Fruit fly (Drosophila melanogaster) ovary, adult (tissue): ENCODE data around the gene Hpd.

Experiments
- CG17801 ChIP-seq: fragments of 200-800 bp; optimal IDR thresholded peaks from 2 replicates; lab custom pipeline; 2019; ENCODE audit warnings: missing biosample characterization, mild to moderate bottlenecking, missing genetic modification characterization, moderate library complexity; ENCODE audit not compliant: partially characterized antibody

Gene Hpd

DNA sequence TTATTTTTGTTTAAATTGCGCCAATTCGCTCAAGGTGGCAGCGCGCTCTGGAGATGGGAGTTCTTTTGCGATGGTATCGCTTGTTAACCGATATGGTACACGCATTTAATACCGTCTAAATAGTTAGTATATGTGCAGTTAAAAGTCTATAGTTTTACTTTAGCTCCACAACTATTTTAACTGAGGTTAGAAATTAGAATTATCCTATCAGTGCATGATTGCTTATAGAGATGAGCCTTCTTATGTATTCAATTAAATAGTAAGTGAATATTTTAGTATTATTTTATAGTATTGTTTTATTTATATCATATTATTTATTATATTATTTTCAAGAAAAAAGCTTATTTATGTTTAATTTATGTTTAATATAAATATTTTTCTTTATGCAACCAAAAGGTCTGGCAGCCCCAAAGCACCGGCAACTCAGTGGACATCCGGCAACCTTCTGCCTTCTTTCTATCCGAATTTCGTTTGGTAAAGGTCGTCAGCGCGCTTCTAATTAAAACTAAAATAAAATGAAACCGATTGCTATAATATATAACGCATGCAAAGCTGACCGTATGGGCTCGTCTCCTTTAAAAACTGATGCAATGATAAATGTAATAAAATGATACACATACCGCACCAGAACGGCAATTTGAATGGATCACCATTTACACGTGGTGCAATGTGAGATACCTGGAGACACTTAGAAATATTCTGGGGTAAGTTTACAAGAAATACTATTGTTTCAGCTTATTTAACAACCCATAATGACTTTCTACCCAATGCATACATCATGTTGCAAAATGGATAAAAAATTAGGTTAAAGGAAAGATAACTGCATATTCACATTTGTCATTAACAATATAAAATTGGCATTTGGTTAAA is 13.4 kb upstream of the Hpd start, which contains the start of gene CG5199:
Gene CG5199, minus strand, starts transcription at position 52 of the 870 bp plus-strand sequence.
- peak; percentile 67 for TF ChIP-seq CG17801 (GFP tag; lab: Kevin White, UChicago)

DNA sequence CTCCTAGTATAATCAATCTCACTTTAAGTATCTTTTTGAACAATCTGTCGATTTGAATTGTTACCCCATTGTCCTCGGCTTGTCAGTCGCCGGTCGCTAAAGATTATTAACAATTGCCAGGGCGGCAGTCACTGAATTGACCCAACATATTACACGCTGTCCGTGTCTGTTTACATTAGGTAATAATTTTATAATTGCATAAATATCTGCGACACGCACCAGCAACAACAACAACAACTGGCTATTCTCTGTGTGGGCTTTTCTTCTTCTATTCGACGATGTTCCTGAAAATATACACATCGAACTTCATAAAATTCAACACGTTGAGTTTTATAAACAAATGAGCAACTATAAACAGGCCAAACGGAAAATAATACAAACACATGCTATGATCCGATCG is 9.1 kb upstream of the Hpd start:
- no peak for TF ChIP-seq CG17801 (GFP tag; lab: Kevin White, UChicago)

DNA sequence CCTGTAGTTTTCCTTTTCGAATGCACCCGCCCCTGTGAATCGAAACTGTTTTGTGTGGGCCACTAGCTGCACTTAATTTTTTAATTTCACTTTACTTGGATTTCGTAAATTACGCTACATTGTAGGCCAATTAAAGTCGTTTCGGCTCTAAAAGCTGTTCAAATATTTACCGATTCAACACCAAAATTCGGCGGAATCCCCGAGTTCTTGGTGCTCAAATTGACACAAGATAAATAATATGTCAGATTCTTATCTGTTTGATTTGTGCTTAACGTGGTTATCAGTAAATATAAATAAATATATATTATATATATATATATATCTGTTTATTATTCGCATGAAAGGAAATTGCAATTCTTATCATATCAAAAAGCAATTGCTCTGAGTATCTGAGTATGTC is 8.3 kb upstream of the Hpd start:
- TF ChIP-seq CG17801 (GFP tag; lab: Kevin White, UChicago) = no peak

DNA sequence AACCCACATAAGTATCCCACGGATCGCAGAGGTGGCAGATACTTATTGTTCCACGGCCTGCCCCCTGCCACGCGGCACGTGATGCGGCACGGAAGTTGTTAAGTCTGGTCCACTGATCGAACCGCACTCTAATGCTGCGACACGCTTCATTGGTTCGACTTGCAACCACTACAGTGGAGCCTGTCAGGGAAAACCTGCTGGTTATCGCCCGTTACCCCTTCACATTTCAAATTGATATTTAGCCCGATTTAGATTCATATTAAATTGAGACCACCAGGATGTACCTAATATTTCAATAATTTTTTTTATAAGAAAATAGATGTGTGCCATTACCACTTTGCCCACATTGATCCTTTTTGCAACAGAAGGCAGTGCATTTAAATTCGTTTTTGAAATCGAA is 7.7 kb upstream of the Hpd start:
- no peak for TF ChIP-seq CG17801 (GFP tag; lab: Kevin White, UChicago)

DNA sequence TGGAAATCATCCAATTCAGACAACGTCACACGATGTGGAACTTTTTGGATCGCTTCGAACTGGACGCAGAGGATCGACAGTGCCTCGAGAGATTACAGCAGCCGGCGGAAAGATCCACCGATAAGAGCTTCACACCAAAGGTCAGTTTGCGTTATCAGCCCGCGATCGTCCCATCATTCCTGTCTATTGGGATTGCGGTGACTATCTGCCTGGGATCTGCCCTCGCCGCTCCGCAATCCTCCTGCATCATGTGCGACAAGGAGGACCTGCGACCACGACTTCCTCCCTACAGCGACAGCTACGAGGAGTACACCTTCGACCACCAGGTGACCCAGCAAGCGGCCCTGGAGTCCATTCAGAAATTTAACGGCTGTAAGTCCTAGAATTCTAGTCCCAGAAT is 6.4 kb upstream of the Hpd start:
- no peak for TF ChIP-seq CG17801 (GFP tag; lab: Kevin White, UChicago)

DNA sequence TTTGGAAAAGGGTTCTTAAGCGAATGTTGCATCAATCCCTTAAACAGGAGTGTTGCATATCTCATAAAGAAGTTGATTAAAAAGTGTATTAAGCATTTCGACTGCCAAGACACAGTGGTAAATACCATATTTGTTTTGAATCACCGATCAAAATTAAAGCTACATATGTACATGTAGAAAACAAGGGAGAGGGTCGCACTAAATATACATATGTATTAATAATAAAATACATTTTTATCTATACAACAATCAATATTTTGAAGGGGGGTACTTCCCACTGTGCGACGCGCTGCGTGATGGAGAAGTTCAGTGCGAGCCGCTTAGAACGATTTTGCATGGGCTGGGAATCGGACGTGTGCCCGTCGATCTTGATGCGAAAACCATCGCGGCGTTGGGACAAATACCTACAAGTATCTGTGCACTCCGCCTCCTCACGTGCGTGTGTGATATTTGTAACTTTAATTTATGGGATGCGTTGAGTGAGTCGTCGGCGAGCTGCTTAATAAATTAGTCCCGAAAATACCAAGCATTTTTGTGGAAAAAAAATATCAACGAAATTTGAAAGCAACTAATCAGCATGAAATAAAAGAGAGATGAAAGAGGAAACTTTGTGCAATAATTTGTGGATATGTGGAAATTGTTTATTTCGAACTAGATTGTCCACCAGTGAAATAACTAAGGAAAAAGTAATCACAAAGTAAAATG is 5.3 kb upstream of the Hpd start:
- TF ChIP-seq CG17801 (GFP tag; lab: Kevin White, UChicago) = peak; percentile 69

DNA sequence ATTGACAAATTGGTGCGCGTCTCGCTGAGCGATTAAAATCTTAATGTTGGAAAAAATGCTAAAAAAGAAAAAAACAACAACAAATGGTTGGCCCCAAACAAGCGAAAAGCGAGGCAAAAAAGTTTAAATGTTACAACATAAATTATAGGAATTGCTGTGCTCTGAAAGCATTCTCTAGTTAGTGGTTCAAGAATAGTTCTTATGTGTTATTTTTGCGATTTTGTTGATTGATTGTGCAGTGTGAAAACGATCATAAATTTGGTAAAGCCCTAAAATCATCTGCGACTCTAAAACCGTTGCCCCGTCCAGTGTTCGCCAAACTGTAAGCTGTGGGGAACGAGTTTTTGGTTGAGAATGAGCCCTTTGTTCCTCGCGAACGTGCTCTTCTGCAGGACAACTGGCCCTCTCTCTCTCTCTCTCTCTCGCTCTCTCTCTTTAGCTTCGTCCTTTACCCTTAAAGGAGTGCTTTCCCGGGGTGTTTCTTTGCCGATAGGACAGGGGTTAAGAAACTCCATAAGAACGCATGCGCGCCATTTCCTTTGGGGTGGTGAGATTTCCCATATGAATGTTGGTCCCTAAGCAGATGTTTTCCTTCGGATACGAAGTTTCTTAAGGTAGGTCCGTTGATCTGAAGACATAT is 3.1 kb upstream of the Hpd start:
- no peak for TF ChIP-seq CG17801 (GFP tag; lab: Kevin White, UChicago)

DNA sequence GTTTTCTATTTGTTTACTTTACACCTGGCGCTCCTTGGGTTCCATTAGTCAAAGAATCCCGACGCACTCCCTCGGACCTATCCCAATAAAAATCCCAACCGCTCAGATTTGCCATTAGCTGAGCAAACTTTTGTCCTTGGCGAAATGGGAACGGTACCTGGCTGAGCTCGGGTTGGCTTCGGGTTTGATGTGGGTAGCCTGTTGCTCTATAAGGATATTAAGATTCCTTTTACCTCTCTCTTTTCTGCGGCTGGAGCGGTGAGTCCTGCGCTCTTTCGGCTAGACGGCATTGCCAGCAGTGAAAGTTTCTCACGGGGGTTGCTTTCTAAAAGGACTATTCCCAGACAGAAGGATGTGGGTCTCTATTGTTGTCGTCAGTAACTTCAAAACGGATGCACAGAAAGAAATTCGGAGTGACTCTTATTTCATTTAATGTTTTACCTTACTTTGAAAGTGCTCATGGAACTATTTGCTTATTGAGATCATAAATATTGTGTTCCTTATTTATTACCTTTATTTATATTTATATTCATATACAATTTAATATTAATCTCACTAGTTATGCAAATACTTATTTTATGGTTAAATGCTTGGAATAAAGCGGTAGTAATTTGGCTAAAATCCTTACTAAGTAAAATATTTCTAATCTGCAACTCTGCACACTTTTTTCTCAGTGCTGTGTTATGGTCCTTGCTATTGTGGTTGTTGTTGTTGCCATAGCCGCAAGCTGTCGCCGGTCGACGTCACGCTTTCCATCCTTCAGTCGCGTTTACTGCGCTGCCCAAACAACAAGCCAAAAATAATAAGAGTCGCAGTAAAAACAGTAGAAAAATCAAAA is 2.2 kb upstream of the Hpd start, which contains the start of gene CG5910:
Gene CG5910, plus strand, starts transcription at position 788 of the 838 bp plus-strand sequence.
- no peak for TF ChIP-seq CG17801 (GFP tag; lab: Kevin White, UChicago)

DNA sequence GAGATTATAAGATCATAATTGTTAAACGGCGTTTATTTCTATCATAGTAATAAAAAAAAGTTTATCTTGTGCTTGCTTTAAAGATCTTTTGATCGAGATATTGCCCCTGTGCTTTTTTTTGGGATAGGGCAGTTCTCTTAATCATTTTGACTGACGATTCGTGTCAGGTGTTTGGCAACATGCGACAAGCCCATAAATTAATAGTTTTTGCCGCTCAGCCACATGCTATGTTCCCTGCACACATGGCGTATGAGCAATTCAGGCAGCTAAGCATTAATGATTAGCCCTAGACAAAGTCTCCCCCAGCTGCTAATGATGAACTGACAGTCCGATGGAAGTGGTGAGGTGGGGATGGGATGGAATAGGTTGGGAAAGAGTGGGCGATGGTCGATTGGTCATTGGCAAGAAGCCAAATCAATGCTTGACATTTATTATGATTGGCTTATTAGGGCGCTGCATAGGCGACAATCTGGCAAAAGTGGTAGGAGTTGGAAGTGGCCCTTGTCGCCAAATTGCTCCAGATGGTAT is 1.3 kb upstream of the Hpd start:
- no peak for TF ChIP-seq CG17801 (GFP tag; lab: Kevin White, UChicago)

DNA sequence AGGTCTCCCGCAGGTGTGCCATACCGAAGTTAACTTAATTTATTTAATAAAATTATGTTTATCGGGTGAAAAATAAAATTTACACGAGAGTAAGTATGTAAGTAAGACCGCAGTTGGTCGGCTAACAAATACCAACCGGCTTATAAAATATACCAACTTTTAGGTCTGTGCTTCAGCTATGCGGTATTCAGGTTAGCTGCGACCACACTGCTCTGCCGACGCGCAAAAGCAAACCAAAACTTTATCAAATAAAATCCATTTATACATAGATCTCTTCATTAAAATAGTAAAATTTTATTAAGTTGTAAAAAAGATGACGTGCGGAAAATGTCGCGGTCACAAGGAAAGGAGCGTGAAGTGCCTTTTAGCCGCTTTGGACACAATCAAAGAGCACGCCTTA is 3.6 kb downstream of the Hpd start, which contains the start of the genes mRpL15 and CtIP:
Gene mRpL15, minus strand, starts transcription at position 141 of the 400 bp plus-strand sequence.
Gene CtIP, plus strand, starts transcription at position 182 of the 400 bp plus-strand sequence.
- peak; percentile 5 for TF ChIP-seq CG17801 (GFP tag; lab: Kevin White, UChicago)

DNA sequence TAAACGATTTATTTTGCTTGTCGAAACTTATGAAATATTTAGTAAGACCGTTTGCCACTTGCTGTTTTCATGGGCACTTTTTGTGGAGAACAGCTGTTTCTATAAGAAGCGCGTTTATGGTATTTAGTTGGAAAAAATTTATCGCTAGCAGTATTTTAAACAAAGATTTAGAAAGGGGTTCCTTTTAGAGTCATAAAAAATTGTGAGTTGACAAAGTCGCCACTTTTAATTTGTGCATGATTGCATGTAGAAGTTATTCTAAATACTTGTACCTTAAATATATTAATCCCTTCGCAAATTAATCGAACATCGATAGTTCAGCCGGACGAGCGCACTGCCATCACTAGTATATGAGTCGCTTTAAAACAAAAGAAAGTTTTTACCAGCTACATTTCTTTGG is 7.4 kb downstream of the Hpd start, which contains the start of the genes Las and Psn:
Gene Las, minus strand, starts transcription at position 65 of the 400 bp plus-strand sequence.
Gene Psn, plus strand, starts transcription at position 172 of the 400 bp plus-strand sequence.
- peak; percentile 10 for TF ChIP-seq CG17801 (GFP tag; lab: Kevin White, UChicago)

DNA sequence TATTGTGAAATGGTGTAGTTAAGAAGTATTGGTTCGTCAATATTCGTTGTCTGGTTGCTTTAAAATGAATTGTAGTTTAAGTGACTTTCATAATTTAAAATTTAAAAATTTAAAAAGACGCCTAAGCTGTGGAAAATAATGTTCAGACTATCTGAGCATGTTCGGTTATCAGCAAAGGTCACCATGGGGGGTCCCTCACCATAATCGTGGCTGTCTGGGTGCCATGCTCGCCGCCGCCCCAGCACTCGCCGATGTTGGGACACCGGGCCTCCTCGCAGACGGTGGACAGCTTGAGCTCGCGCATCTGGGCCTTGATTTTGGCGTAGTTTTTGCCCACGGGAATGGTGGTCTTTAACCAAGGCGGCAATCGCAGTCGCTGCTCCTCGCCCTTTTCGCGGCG is 8.1 kb downstream of the Hpd start:
- no peak for TF ChIP-seq CG17801 (GFP tag; lab: Kevin White, UChicago)

DNA sequence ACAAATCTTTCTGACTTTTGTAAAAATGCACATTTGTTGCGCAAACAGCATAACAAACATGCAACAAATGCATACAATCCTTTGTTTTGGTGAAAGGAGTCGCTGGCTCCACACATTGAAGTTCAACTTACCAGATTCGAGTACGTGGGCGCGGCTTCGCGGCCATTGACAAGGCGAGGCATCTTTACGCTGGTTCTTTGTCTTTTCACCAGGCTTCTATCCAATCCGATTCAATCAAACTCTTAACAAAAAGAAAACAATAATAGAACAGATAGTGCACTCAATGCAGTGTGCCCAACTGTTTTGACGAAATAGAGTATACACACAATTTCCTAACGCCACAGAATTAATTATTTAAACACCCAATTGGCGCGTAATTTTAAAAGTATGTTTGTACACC is 9.5 kb downstream of the Hpd start, which contains the start of gene CG5262:
Gene CG5262, minus strand, starts transcription at position 294 of the 400 bp plus-strand sequence.
- TF ChIP-seq CG17801 (GFP tag; lab: Kevin White, UChicago) = peak; percentile 33

DNA sequence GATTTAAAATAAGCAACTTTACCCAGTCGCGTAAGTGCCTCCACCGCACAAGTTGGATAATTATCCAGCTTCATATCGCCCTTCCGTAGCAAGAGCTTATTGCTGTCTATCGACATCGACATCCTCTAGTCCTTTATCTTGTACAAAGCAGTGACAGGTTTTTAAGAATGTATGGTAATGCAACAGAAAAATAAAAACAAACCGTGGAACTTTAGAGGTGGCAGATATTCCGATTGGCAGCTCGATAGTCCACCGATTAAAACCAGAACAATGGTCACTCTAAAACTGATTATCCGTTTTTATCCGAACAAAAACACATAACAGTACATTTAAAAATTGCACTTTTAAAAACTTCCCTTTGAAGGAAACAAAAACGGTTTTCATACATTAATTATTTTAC is 12.2 kb downstream of the Hpd start, which contains the start of gene CG5274:
Gene CG5274, minus strand, starts transcription at position 218 of the 400 bp plus-strand sequence.
- no peak for TF ChIP-seq CG17801 (GFP tag; lab: Kevin White, UChicago)
